Fruit fly (Drosophila melanogaster): ENCODE data around the gene vri.

Gene vri

dm6 chr2L:5302284-5302683 is 13.5 kb downstream of the vri start (continued):
- TF ChIP-seq GATAe (GFP tag; conservative IDR thresholded peaks at IDR 0.05) (no peak), gem (tag; optimal IDR thresholded peaks at IDR 0.05) (peak; percentile 28), Awh (GFP tag; IDR thresholded peaks at IDR 0.05) (no peak), NFAT (GFP tag; IDR thresholded peaks at IDR 0.05) (no peak), Pdp1 (GFP tag; optimal IDR thresholded peaks at IDR 0.05) (peak in 1 of 2 experiments; percentile 64)

dm6 chr2L:5302692-5303043 is 13.9 kb downstream of the vri start:
- TF ChIP-seq CG1647 (GFP tag; optimal IDR thresholded peaks at IDR 0.05) (no peak), zfh1 (GFP tag; IDR thresholded peaks at IDR 0.05) (0 out of 3 replicates have a peak, but pooled peaks have one; percentile 17)

- no peak for TF ChIP-seq rib (GFP tag; IDR thresholded peaks at IDR 0.05)
- no peak for TF ChIP-seq pb (GFP tag; optimal IDR thresholded peaks at IDR 0.05)
- peak; percentile 45 for TF ChIP-seq MTF-1 (GFP tag; optimal IDR thresholded peaks at IDR 0.05; ENCODE audit: borderline replicate concordance)
- TF ChIP-seq unpg (GFP tag; optimal IDR thresholded peaks at IDR 0.05), result peak; percentile 10
- TF ChIP-seq sqz (GFP tag; optimal IDR thresholded peaks at IDR 0.05), result no peak
- no peak for TF ChIP-seq fru (optimal IDR thresholded peaks at IDR 0.05)
- peak; percentile 80 for TF ChIP-seq Med (GFP tag)
- no peak for TF ChIP-seq eve (GFP tag; optimal IDR thresholded peaks at IDR 0.05)
- TF ChIP-seq org-1 (GFP tag; optimal IDR thresholded peaks at IDR 0.05), result no peak
- TF ChIP-seq chinmo (GFP tag; IDR thresholded peaks at IDR 0.05; ENCODE audit: partially characterized antibody), result 0 out of 4 replicates have a peak, but pooled peaks have one; percentile 53
- TF ChIP-seq insv (GFP tag; optimal IDR thresholded peaks at IDR 0.05), result no peak
- TF ChIP-seq CG3838 (GFP tag; optimal IDR thresholded peaks at IDR 0.05), result no peak
- TF ChIP-seq CG15601 (tag; optimal IDR thresholded peaks at IDR 0.05), result peak; percentile 42
- no peak for TF ChIP-seq fd102C (GFP tag; optimal IDR thresholded peaks at IDR 0.05)
- no peak for TF ChIP-seq CG4328 (GFP tag; optimal IDR thresholded peaks at IDR 0.05)
- TF ChIP-seq CG4854 (GFP tag; optimal IDR thresholded peaks at IDR 0.05), result no peak
- TF ChIP-seq CG11560 (tag; IDR thresholded peaks at IDR 0.05), result no peak
- no peak for TF ChIP-seq NFAT (GFP tag; IDR thresholded peaks at IDR 0.05)
- no peak for TF ChIP-seq ash1 (GFP tag; optimal IDR thresholded peaks at IDR 0.05)
- TF ChIP-seq CG14014 (GFP tag; IDR thresholded peaks at IDR 0.05), result no peak
- no peak for TF ChIP-seq slou (GFP tag; optimal IDR thresholded peaks at IDR 0.05)
- no peak for TF ChIP-seq CG17568 (GFP tag; optimal IDR thresholded peaks at IDR 0.05)
- no peak for TF ChIP-seq dan (GFP tag; IDR thresholded peaks at IDR 0.05)
- TF ChIP-seq vfl (GFP tag; optimal IDR thresholded peaks at IDR 0.05), result no peak
- no peak for TF ChIP-seq CG10462 (GFP tag; optimal IDR thresholded peaks at IDR 0.05)
- no peak for TF ChIP-seq CG11456 (GFP tag; IDR thresholded peaks at IDR 0.05)
- TF ChIP-seq Atf6 (GFP tag; IDR thresholded peaks at IDR 0.05), result no peak
- no peak for TF ChIP-seq Hr39 (optimal IDR thresholded peaks at IDR 0.05)
- no peak for TF ChIP-seq CG10654 (GFP tag; optimal IDR thresholded peaks at IDR 0.05)
- no peak for TF ChIP-seq Dip3 (GFP tag; optimal IDR thresholded peaks at IDR 0.05)
- no peak for TF ChIP-seq usp (GFP tag; optimal IDR thresholded peaks at IDR 0.05)
- TF ChIP-seq E2f2 (GFP tag; IDR thresholded peaks at IDR 0.05), result no peak
- peak; percentile 12 for TF ChIP-seq ATbp (GFP tag; optimal IDR thresholded peaks at IDR 0.05)
- no peak for TF ChIP-seq CG9609 (GFP tag; optimal IDR thresholded peaks at IDR 0.05)
- no peak for TF ChIP-seq CG11093 (GFP tag; IDR thresholded peaks at IDR 0.05)
- no peak for TF ChIP-seq odd (GFP tag; optimal IDR thresholded peaks at IDR 0.05)
- no peak for TF ChIP-seq CG18619 (GFP tag; optimal IDR thresholded peaks at IDR 0.05)
- peak; percentile 37 for TF ChIP-seq Asciz (GFP tag; optimal IDR thresholded peaks at IDR 0.05)
- peak; percentile 69 for TF ChIP-seq CG10979 (tag; optimal IDR thresholded peaks at IDR 0.05)
- TF ChIP-seq CG2116 (GFP tag; optimal IDR thresholded peaks at IDR 0.05), result no peak
- peak; percentile 37 for TF ChIP-seq CG1603 (tag; optimal IDR thresholded peaks at IDR 0.05)
Measured at dm6 chr2L:5303044-5303904, 14.5 kb downstream of the vri start.

Measured in whole organism, embryonic.